Fruit fly (Drosophila melanogaster) whole organism, embryonic: ENCODE results near the gene Mip.

Experiments used
- CG10209 ChIP-seq: fragments of 200-800 bp; sonication (Bioruptor generic); optimal IDR thresholded peaks from 3 replicates; lab custom pipeline; 2017; ENCODE audit warnings: missing biosample characterization, mild to moderate bottlenecking, missing genetic modification characterization, missing genetic modification reagents
- CG11504 ChIP-seq: fragments of 200-800 bp; sonication (Bioruptor generic); optimal IDR thresholded peaks from 3 replicates; lab custom pipeline; 2019; ENCODE audit warnings: missing biosample characterization, mild to moderate bottlenecking, missing genetic modification characterization, moderate library complexity
- CG12391 ChIP-seq: fragments of 200-800 bp; sonication (Bioruptor generic); optimal IDR thresholded peaks from 3 replicates; lab custom pipeline; 2018; ENCODE audit warnings: missing biosample characterization, mild to moderate bottlenecking, missing genetic modification characterization, moderate library complexity
- CG13894 ChIP-seq: fragments of 200-800 bp; sonication (Bioruptor generic); optimal IDR thresholded peaks from 3 replicates; lab custom pipeline; 2018; ENCODE audit warnings: missing biosample characterization, mild to moderate bottlenecking, missing genetic modification characterization, moderate library complexity
- CG2199 ChIP-seq: fragments of 200-800 bp; sonication (Bioruptor generic); IDR thresholded peaks from 3 replicates; pipeline ENCODE4 v1.3.6; 2022; ENCODE audit warnings: missing biosample characterization, missing genetic modification characterization
- CG2875 ChIP-seq: fragments of 200-800 bp; sonication (Bioruptor generic); optimal IDR thresholded peaks from 2 replicates; lab custom pipeline; 2017; ENCODE audit warnings: missing biosample characterization, mild to moderate bottlenecking, missing genetic modification characterization, missing genetic modification reagents
- CG30020 ChIP-seq: fragments of 200-800 bp; optimal IDR thresholded peaks from 2 replicates; lab custom pipeline; 2019; ENCODE audit warnings: missing biosample characterization, mild to moderate bottlenecking, missing genetic modification characterization, moderate library complexity
- CG3065 ChIP-seq: fragments of 200-800 bp; sonication (Bioruptor generic); optimal IDR thresholded peaks from 2 replicates; lab custom pipeline; 2016; ENCODE audit warnings: missing biosample characterization, missing genetic modification characterization
- CG32532 ChIP-seq: fragments of 200-800 bp; sonication (Bioruptor generic); IDR thresholded peaks from 2 replicates; pipeline ENCODE4 v1.3.6; 2022; ENCODE audit warnings: missing biosample characterization, missing genetic modification characterization
- CG33557 ChIP-seq: fragments of 200-800 bp; sonication (Bioruptor generic); optimal IDR thresholded peaks from 2 replicates; lab custom pipeline; 2019; ENCODE audit warnings: missing biosample characterization, mild to moderate bottlenecking, missing genetic modification characterization, moderate library complexity
- CG34376 ChIP-seq: fragments of 200-800 bp; sonication (Bioruptor generic); optimal IDR thresholded peaks from 2 replicates; lab custom pipeline; 2018; ENCODE audit warnings: missing biosample characterization, mild to moderate bottlenecking, missing genetic modification characterization
- CG34422 ChIP-seq: fragments of 200-800 bp; sonication (Bioruptor generic); IDR thresholded peaks from 3 replicates; pipeline ENCODE4 v1.3.6; 2022; ENCODE audit warnings: missing biosample characterization, missing genetic modification characterization
- CG3847 ChIP-seq: fragments of 200-800 bp; sonication (Bioruptor generic); IDR thresholded peaks from 2 replicates; pipeline ENCODE4 v1.3.6; 2022; ENCODE audit warnings: missing biosample characterization, missing genetic modification characterization
- CG6683 ChIP-seq: fragments of 200-800 bp; sonication (Bioruptor generic); optimal IDR thresholded peaks from 2 replicates; lab custom pipeline; 2017; ENCODE audit warnings: missing biosample characterization, mild to moderate bottlenecking, missing genetic modification characterization, missing genetic modification reagents
- CG6689 ChIP-seq: fragments of 200-800 bp; sonication (Bioruptor generic); IDR thresholded peaks from 2 replicates; pipeline ENCODE4 v1.3.6; 2022; ENCODE audit warnings: missing biosample characterization, missing genetic modification characterization
- CoRest ChIP-seq: fragments of 200-800 bp; sonication (Bioruptor generic); optimal IDR thresholded peaks from 3 replicates; lab custom pipeline; 2018; ENCODE audit warnings: missing biosample characterization, mild to moderate bottlenecking, missing genetic modification characterization, moderate library complexity
- ERR ChIP-seq: fragments of 200-800 bp; sonication (Bioruptor generic); optimal IDR thresholded peaks from 2 replicates; lab custom pipeline; 2016; ENCODE audit warnings: missing biosample characterization, missing genetic modification characterization
- GATAe ChIP-seq: fragments of 200-800 bp; sonication (Bioruptor generic); conservative IDR thresholded peaks from 2 replicates; pipeline ENCODE4 v1.3.6; 2022; ENCODE audit warnings: missing biosample characterization, missing genetic modification characterization
- H15 ChIP-seq: fragments of 200-800 bp; sonication (Bioruptor generic); IDR thresholded peaks from 3 replicates; pipeline ENCODE4 v1.3.6; 2022; ENCODE audit warnings: missing biosample characterization, missing genetic modification characterization
- Lim3 ChIP-seq: fragments of 200-800 bp; sonication (Bioruptor generic); IDR thresholded peaks from 2 replicates; pipeline ENCODE4 v1.3.6; 2022; ENCODE audit warnings: missing biosample characterization, missing genetic modification characterization
- Myb ChIP-seq: fragments of 200-800 bp; sonication (Bioruptor generic); optimal IDR thresholded peaks from 2 replicates; lab custom pipeline; 2016; ENCODE audit warnings: missing biosample characterization, missing genetic modification characterization
- Oaz ChIP-seq: fragments of 200-800 bp; sonication (Bioruptor generic); IDR thresholded peaks from 2 replicates; pipeline ENCODE4 v1.3.6; 2022; ENCODE audit warnings: missing biosample characterization, missing genetic modification characterization
- Opbp ChIP-seq: fragments of 200-800 bp; sonication (Bioruptor generic); IDR thresholded peaks from 3 replicates; pipeline ENCODE4 v1.3.6; 2022; ENCODE audit warnings: missing biosample characterization, missing genetic modification characterization; ENCODE audit not compliant: partially characterized antibody
- Rfx ChIP-seq: fragments of 200-800 bp; sonication (Bioruptor generic); IDR thresholded peaks from 2 replicates; pipeline ENCODE4 v1.3.6; 2022; ENCODE audit warnings: missing biosample characterization, missing genetic modification characterization
- Sox102F ChIP-seq: fragments of 200-800 bp; sonication (Bioruptor generic); optimal IDR thresholded peaks from 2 replicates; lab custom pipeline; 2018; ENCODE audit warnings: missing biosample characterization, mild to moderate bottlenecking, missing genetic modification characterization, moderate library complexity
- Spps ChIP-seq: fragments of 200-800 bp; sonication (Bioruptor generic); optimal IDR thresholded peaks from 2 replicates; lab custom pipeline; 2018; ENCODE audit warnings: missing biosample characterization, mild to moderate bottlenecking, missing genetic modification characterization
- TFAM ChIP-seq: fragments of 200-800 bp; sonication (Bioruptor generic); optimal IDR thresholded peaks from 2 replicates; lab custom pipeline; 2017; ENCODE audit warnings: missing biosample characterization, missing genetic modification characterization, inconsistent platforms
- Taf1 ChIP-seq: fragments of 200-800 bp; sonication (Bioruptor generic); IDR thresholded peaks from 2 replicates; pipeline ENCODE4 v1.3.6; 2022; ENCODE audit warnings: missing biosample characterization, missing genetic modification characterization
- Usf ChIP-seq: fragments of 200-800 bp; sonication (Bioruptor generic); optimal IDR thresholded peaks from 2 replicates; lab custom pipeline; 2017; ENCODE audit warnings: missing genotype, missing biosample characterization, missing genetic modification characterization
- abd-A ChIP-seq: fragments of 200-800 bp; sonication (Bioruptor generic); optimal IDR thresholded peaks from 3 replicates; lab custom pipeline; 2019; ENCODE audit warnings: missing biosample characterization, mild to moderate bottlenecking, missing genetic modification characterization, moderate library complexity
- disco-r ChIP-seq: fragments of 200-800 bp; sonication (Bioruptor generic); optimal IDR thresholded peaks from 2 replicates; lab custom pipeline; 2016; ENCODE audit warnings: missing biosample characterization, missing genetic modification characterization
- fu2 ChIP-seq: fragments of 200-800 bp; sonication (Bioruptor generic); optimal IDR thresholded peaks from 2 replicates; lab custom pipeline; 2016; ENCODE audit warnings: missing biosample characterization, missing genetic modification characterization
- gsb-n ChIP-seq: fragments of 200-800 bp; sonication (Bioruptor generic); optimal IDR thresholded peaks from 3 replicates; lab custom pipeline; 2018; ENCODE audit warnings: missing biosample characterization, mild to moderate bottlenecking, missing genetic modification characterization
- insv ChIP-seq, 2 experiments: fragments of 200-800 bp; sonication (Bioruptor generic); optimal IDR thresholded peaks; 3 replicates each; lab custom pipeline; 2016 to 2018; ENCODE audit warnings: missing biosample characterization in 2 of 2, missing genetic modification characterization in 2 of 2
- jigr1 ChIP-seq: fragments of 200-800 bp; sonication (Bioruptor generic); IDR thresholded peaks from 3 replicates; pipeline ENCODE4 v1.3.6; 2022; ENCODE audit warnings: missing biosample characterization, missing genetic modification characterization
- nau ChIP-seq: fragments of 200-800 bp; sonication (Bioruptor generic); optimal IDR thresholded peaks from 3 replicates; lab custom pipeline; 2017; ENCODE audit warnings: missing biosample characterization, mild to moderate bottlenecking, missing genetic modification characterization, missing genetic modification reagents
- pb ChIP-seq: fragments of 200-800 bp; sonication (Bioruptor generic); optimal IDR thresholded peaks from 3 replicates; lab custom pipeline; 2016; ENCODE audit warnings: missing biosample characterization, missing genetic modification characterization
- pum ChIP-seq: fragments of 200-800 bp; sonication (Bioruptor generic); optimal IDR thresholded peaks from 2 replicates; lab custom pipeline; 2016; ENCODE audit warnings: missing biosample characterization, missing genetic modification characterization
- repo ChIP-seq: fragments of 200-800 bp; sonication (Bioruptor generic); optimal IDR thresholded peaks from 2 replicates; lab custom pipeline; 2016; ENCODE audit warnings: missing biosample characterization, missing genetic modification characterization
- scrt ChIP-seq: fragments of 200-800 bp; sonication (Bioruptor generic); optimal IDR thresholded peaks from 2 replicates; lab custom pipeline; 2018; ENCODE audit warnings: missing biosample characterization, mild to moderate bottlenecking, missing genetic modification characterization, moderate library complexity
- seq ChIP-seq: fragments of 200-800 bp; sonication (Bioruptor generic); IDR thresholded peaks from 2 replicates; pipeline ENCODE4 v1.3.6; 2022; ENCODE audit warnings: missing biosample characterization, missing genetic modification characterization
- slp2 ChIP-seq: fragments of 200-800 bp; sonication (Bioruptor generic); optimal IDR thresholded peaks from 2 replicates; lab custom pipeline; 2016; ENCODE audit warnings: missing biosample characterization, missing genetic modification characterization
- unpg ChIP-seq: fragments of 200-800 bp; sonication (Bioruptor generic); optimal IDR thresholded peaks from 3 replicates; lab custom pipeline; 2018; ENCODE audit warnings: missing biosample characterization, mild to moderate bottlenecking, missing genetic modification characterization, moderate library complexity
- vfl ChIP-seq: fragments of 200-800 bp; sonication (Bioruptor generic); optimal IDR thresholded peaks from 2 replicates; lab custom pipeline; 2016; ENCODE audit warnings: missing biosample characterization, missing genetic modification characterization

Gene Mip

dm6 chr3L:17322541-17322940 lies 26.9 kb downstream of the Mip start, which contains the start of gene CG13724:
TSS of gene CG13724 (plus strand) at chr3L:17322841.
- TF ChIP-seq slp2 (GFP tag; lab: Kevin White, UChicago) (no peak), repo (GFP tag; lab: Kevin White, UChicago) (no peak), Taf1 (GFP tag; lab: Robert Waterston, UW) (no peak), Oaz (no peak), CG30020 (tag; lab: Kevin White, UChicago) (no peak), Usf (GFP tag; lab: Kevin White, UChicago) (no peak), jigr1 (no peak), seq (no peak), vfl (GFP tag; lab: Kevin White, UChicago) (no peak), GATAe (GFP tag; lab: Robert Waterston, UW) (no peak), CoRest (tag; lab: Kevin White, UChicago) (no peak), CG13894 (tag; lab: Kevin White, UChicago) (no peak), H15 (GFP tag; lab: Robert Waterston, UW) (no peak)

DNA sequence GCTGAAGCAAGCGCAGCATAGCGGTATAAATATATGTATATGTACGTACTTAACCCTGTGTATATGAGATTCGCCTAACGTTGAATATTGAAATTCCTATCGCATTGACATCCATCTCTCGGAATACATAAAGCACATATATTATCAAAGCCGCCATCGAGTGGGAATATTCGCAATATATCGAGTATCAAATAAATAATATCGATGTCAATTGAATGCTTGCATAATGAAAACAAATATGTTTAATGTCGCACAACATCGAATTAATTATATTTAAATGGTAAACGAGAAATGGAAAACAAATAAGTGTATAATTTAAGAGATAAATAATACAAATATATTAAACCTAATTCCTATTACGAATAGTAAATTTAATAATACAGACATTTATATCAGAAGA lies 28.8 kb downstream of the Mip start, which contains the start of gene ND-24L:
Gene ND-24L (minus strand): TSS at position 101 of the 400 bp plus-strand sequence.
- TF ChIP-seq fu2 (GFP tag; lab: Kevin White, UChicago), result no peak
- TF ChIP-seq pum (GFP tag; lab: Kevin White, UChicago), result no peak
- TF ChIP-seq CG6689 (GFP tag; lab: Robert Waterston, UW), result no peak
- TF ChIP-seq CG3065, result no peak
- TF ChIP-seq Spps (tag; lab: Kevin White, UChicago), result no peak
- TF ChIP-seq CG34376 (GFP tag; lab: Kevin White, UChicago), result no peak
- no peak for TF ChIP-seq unpg (GFP tag; lab: Kevin White, UChicago)
- no peak for TF ChIP-seq CG33557
- no peak for TF ChIP-seq CG12391 (tag; lab: Kevin White, UChicago)
- no peak for TF ChIP-seq CG3847 (GFP tag; lab: Robert Waterston, UW)
- TF ChIP-seq gsb-n, result no peak

dm6 chr3L:17316220-17316619 lies 33.2 kb downstream of the Mip start:
- TF ChIP-seq Lim3, result no peak
- no peak for TF ChIP-seq CG32532 (GFP tag; lab: Robert Waterston, UW)
- TF ChIP-seq pb (GFP tag; lab: Kevin White, UChicago), result no peak
- no peak for TF ChIP-seq CG2875 (GFP tag; lab: Kevin White, UChicago)
- TF ChIP-seq CG34422 (GFP tag; lab: Robert Waterston, UW), result no peak
- no peak for TF ChIP-seq insv (GFP tag; optimal IDR thresholded peaks at IDR 0.05; lab: Kevin White, UChicago)
- no peak for TF ChIP-seq nau (GFP tag; lab: Kevin White, UChicago)
- TF ChIP-seq TFAM (GFP tag; lab: Kevin White, UChicago), result no peak
- no peak for TF ChIP-seq ERR (GFP tag; lab: Kevin White, UChicago)
- TF ChIP-seq CG10209 (GFP tag; lab: Kevin White, UChicago), result no peak
- no peak for TF ChIP-seq Sox102F (GFP tag; lab: Kevin White, UChicago)
- peak; percentile 16; the same call in 1 of the 2 replicates for TF ChIP-seq Rfx
- peak; percentile 72 for TF ChIP-seq CG11504 (tag; lab: Kevin White, UChicago)
- peak; percentile 65 for TF ChIP-seq scrt
- peak; percentile 65 for TF ChIP-seq abd-A
- TF ChIP-seq Myb (GFP tag; lab: Kevin White, UChicago), result no peak
- TF ChIP-seq Opbp, result no peak
- no peak for TF ChIP-seq CG6683 (GFP tag; lab: Kevin White, UChicago)
- no peak for TF ChIP-seq CG2199 (GFP tag; lab: Robert Waterston, UW)
- no peak for TF ChIP-seq disco-r (GFP tag; lab: Kevin White, UChicago)
